Worm (Caenorhabditis elegans) whole organism, L1 larva: ENCODE results near the gene ZK892.3.

Source experiments
- C16A3.4 ChIP-seq: fragments of 150-350 bp; optimal IDR thresholded peaks from 2 replicates; lab custom pipeline; 2014; ENCODE audit warnings: missing biosample characterization, missing genetic modification characterization
- F16B12.6 ChIP-seq: fragments of 150-350 bp; optimal IDR thresholded peaks from 2 replicates; lab custom pipeline; 2014; ENCODE audit warnings: missing biosample characterization, missing genetic modification characterization
- dpl-1 ChIP-seq, 3 experiments: fragments of 150-350 bp in 2 of 3; sonication (generic microtip) in 1 of 3; optimal IDR thresholded peaks; 2 replicates each; lab custom pipeline; 2014 to 2017; ENCODE audit warnings: missing biosample characterization in 3 of 3, missing genetic modification characterization in 3 of 3, missing genetic modification reagents in 3 of 3
- fkh-10 ChIP-seq: sonication (generic microtip); optimal IDR thresholded peaks from 2 replicates; lab custom pipeline; 2017; ENCODE audit warnings: missing biosample characterization, missing genetic modification reagents, missing genetic modification characterization
- hlh-4 ChIP-seq: sonication (generic microtip); optimal IDR thresholded peaks from 2 replicates; lab custom pipeline; 2016; ENCODE audit warnings: mild to moderate bottlenecking, missing genetic modification characterization, missing compliant biosample characterization
- lin-13 ChIP-seq: fragments of 150-350 bp; optimal IDR thresholded peaks from 2 replicates; lab custom pipeline; 2014; ENCODE audit warnings: missing biosample characterization, missing genetic modification reagents, missing genetic modification characterization
- mdl-1 ChIP-seq, 2 experiments: fragments of 150-350 bp; optimal IDR thresholded peaks; 2 replicates each; lab custom pipeline; 2014 to 2017; ENCODE audit warnings: missing biosample characterization in 2 of 2, missing genetic modification characterization in 2 of 2, inconsistent platforms in 1 of 2
- nhr-19 ChIP-seq: fragments of 200-800 bp; sonication (Bioruptor generic); conservative IDR thresholded peaks from 2 replicates; pipeline ENCODE4 v1.3.6; 2022; ENCODE audit warnings: missing genetic modification characterization, missing compliant biosample characterization
- nhr-28 ChIP-seq: fragments of 150-350 bp; optimal IDR thresholded peaks from 2 replicates; lab custom pipeline; 2014; ENCODE audit warnings: missing biosample characterization, missing genetic modification characterization
- pag-3 ChIP-seq: sonication (generic microtip); optimal IDR thresholded peaks from 2 replicates; lab custom pipeline; 2017; ENCODE audit warnings: missing genetic modification characterization, mild to moderate bottlenecking, missing compliant biosample characterization, antibody characterized with exemption, borderline replicate concordance; ENCODE audit not compliant: insufficient read depth

DNA sequence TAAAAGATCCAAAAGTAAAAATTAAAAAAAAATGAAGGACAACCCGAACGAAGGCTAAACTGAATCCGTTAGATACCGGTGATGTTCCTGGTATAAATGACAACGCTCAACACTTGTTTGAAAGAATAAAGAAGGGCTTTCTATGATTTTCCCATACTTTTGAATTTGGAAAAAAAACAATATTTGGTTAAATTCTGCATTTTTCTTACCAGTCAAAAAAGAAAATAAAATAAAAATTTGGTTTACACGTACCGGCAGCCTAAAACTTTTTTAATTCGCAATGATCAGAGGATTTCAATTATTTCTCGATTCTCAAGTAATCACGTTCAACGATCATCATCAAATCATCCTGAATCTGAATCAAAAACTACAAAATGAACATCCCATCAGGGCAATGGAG is at the start of gene ZK892.3:
- TF ChIP-seq dpl-1 (GFP tag; optimal IDR thresholded peaks at IDR 0.05; lab: Kevin White, UChicago) (no peak), hlh-4 (tag; lab: Kevin White, UChicago) (no peak), nhr-19 (GFP tag; lab: Robert Waterston, UW) (no peak), nhr-28 (no peak), F16B12.6 (tag; lab: Kevin White, UChicago) (no peak), mdl-1 (tag; optimal IDR thresholded peaks at IDR 0.05; lab: Kevin White, UChicago) (no peak), fkh-10 (GFP tag; lab: Kevin White, UChicago) (no peak), C16A3.4 (tag; lab: Kevin White, UChicago) (no peak), lin-13 (GFP tag; lab: Kevin White, UChicago) (no peak), pag-3 (no peak)
